Worm (Caenorhabditis elegans) whole organism, L4 larva: ENCODE measurements around the gene nhr-52.
"Not testable (repeated sequence)": the region's sequence is repeated elsewhere in the genome, so short reads cannot be mapped to it uniquely, and the experiment has no call there.

Source experiments
- daf-16 ChIP-seq, 3 experiments: sonication (generic microtip); optimal IDR thresholded peaks; 2 replicates each; lab custom pipeline; 2016 to 2017; ENCODE audit warnings: missing genetic modification characterization in 3 of 3, missing genetic modification reagents in 3 of 3, mild to moderate bottlenecking in 2 of 3, missing compliant biosample characterization in 2 of 3, missing biosample characterization in 1 of 3, moderate library complexity in 1 of 3
- unc-62 ChIP-seq, 3 experiments: fragments of 150-350 bp in 1 of 3; sonication (generic microtip); optimal IDR thresholded peaks in 2 of 3; peaks in 1 of 3; 1 replicate in 1 of 3; 2 replicates in 2 of 3; lab custom pipeline; 2014 to 2017; ENCODE audit warnings: missing biosample characterization in 3 of 3, missing genetic modification characterization in 3 of 3, missing genetic modification reagents in 3 of 3, missing genotype in 1 of 3

ce11 chrV:15670139-15670538 is 7.2 kb upstream of the nhr-52 start, which contains the start of gene K06B4.15:
- TF ChIP-seq unc-62 (GFP tag; optimal IDR thresholded peaks at IDR 0.05 in 1 of 2; lab: Kevin White, UChicago); unc-62 (tag; optimal IDR thresholded peaks at IDR 0.05; lab: Kevin White, UChicago); daf-16 (GFP tag; optimal IDR thresholded peaks at IDR 0.05; lab: Kevin White, UChicago); daf-16 (tag; optimal IDR thresholded peaks at IDR 0.05; lab: Kevin White, UChicago): not testable (repeated sequence)
